Fruit fly (Drosophila melanogaster) whole organism, larva: ENCODE measurements around the gene CG17344.
A peak's percentile ranks its signal among the peaks of the same experiment; 100 is the strongest.

Source experiments
- noc ChIP-seq: fragments of 200-800 bp; sonication (Bioruptor generic); optimal IDR thresholded peaks from 3 replicates; lab custom pipeline; 2019; ENCODE audit warnings: missing biosample characterization, mild to moderate bottlenecking, missing genetic modification characterization, moderate library complexity

The CG17344 gene

dm6 chr2L:19141435-19142126 lies 39.7 kb downstream of the CG17344 start:
- TF ChIP-seq noc (tag; lab: Kevin White, UChicago): peak; percentile 85

DNA sequence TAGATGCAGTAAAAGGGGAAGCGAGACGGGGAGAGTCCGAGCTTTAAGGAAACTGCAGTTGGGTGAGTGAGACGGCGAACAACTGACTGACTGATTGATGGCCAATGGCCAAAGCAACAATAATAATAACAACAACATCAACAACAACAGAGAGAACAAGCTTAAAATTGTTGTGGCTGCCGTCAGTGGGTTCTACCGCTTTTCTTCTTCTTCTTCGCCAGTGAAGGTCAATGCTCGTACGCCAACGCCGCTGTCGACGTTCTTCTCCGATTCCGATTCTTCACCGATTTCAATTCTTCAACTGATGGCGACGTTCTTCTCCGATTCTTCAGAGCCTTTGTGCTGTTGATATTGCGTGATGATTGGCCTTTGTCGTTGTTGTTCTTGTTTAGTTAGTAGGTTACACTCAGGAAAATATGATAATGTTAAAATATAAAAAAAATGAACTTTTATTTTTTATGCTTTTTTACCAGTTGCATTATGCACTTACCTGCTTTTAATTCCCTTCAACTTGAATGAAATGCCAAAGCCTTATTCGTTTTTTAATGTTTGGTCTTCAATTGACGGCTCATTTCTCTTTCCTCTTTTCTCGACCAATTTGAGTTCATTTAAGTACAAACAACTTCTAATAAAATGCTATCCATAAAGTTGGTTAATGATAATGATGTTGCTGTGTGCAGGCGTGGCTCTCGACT lies 40.5 kb downstream of the CG17344 start:
- TF ChIP-seq noc (tag; lab: Kevin White, UChicago): no peak

dm6 chr2L:19144115-19144514 lies 42.3 kb downstream of the CG17344 start:
- no peak for TF ChIP-seq noc (tag; lab: Kevin White, UChicago)

- no peak for TF ChIP-seq noc (tag; lab: Kevin White, UChicago)
Observed at dm6 chr2L:19146047-19146446, 44.2 kb downstream of the CG17344 start.

DNA sequence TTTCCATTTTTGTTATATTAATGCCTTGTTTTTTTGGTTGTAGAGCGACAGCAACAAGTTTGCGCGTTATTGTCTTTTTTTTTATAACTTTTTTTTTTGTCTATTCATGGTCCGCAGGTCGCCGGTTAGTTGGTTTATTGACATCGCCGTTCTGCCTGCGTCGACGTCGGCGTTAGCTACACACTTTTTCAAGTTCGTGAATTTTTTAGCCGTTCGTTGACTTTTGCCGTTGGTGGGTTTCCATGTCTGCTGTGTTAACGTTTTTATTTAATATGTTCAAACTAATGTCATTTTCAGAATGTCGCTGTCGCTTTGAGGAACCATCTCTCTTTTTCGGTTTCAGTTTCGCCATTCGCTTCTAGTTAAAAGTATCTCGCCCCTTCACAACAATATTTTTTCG lies 44.8 kb downstream of the CG17344 start:
- TF ChIP-seq noc (tag; lab: Kevin White, UChicago): no peak
